Worm (Caenorhabditis elegans) whole organism, L1 larva: ENCODE measurements around the gene str-102.

Source experiments
- C16A3.4 ChIP-seq: fragments of 150-350 bp; optimal IDR thresholded peaks from 2 replicates; lab custom pipeline; 2014; ENCODE audit warnings: missing biosample characterization, missing genetic modification characterization
- C34B4.2 ChIP-seq: sonication (generic microtip); optimal IDR thresholded peaks from 2 replicates; lab custom pipeline; 2017; ENCODE audit warnings: mild to moderate bottlenecking, missing genetic modification characterization, missing compliant biosample characterization
- F16B12.6 ChIP-seq: fragments of 150-350 bp; optimal IDR thresholded peaks from 2 replicates; lab custom pipeline; 2014; ENCODE audit warnings: missing biosample characterization, missing genetic modification characterization
- Y116A8C.19 ChIP-seq: sonication (generic microtip); optimal IDR thresholded peaks from 2 replicates; lab custom pipeline; 2016; ENCODE audit warnings: missing compliant biosample characterization, missing genetic modification characterization, borderline replicate concordance
- blmp-1 ChIP-seq: fragments of 150-350 bp; optimal IDR thresholded peaks from 2 replicates; lab custom pipeline; 2014; ENCODE audit warnings: missing biosample characterization, missing genetic modification characterization
- ceh-82 ChIP-seq, 3 experiments: fragments of 150-350 bp in 1 of 3; sonication (generic microtip) in 2 of 3; optimal IDR thresholded peaks; 2 replicates each; lab custom pipeline; 2014 to 2017; ENCODE audit warnings: missing biosample characterization in 3 of 3, missing genetic modification characterization in 3 of 3
- ceh-90 ChIP-seq: sonication (generic microtip); optimal IDR thresholded peaks from 2 replicates; lab custom pipeline; 2016; ENCODE audit warnings: missing genetic modification characterization, missing compliant biosample characterization
- ces-1 ChIP-seq: fragments of 150-350 bp; optimal IDR thresholded peaks from 2 replicates; lab custom pipeline; 2014; ENCODE audit warnings: missing biosample characterization, missing genetic modification reagents, missing genetic modification characterization
- efl-1 ChIP-seq, 4 experiments: fragments of 150-350 bp; optimal IDR thresholded peaks in 3 of 4; peaks in 1 of 4; 1 replicate in 1 of 4; 2 replicates in 3 of 4; lab custom pipeline; 2014; ENCODE audit warnings: missing biosample characterization in 2 of 4, missing genetic modification characterization in 2 of 4, missing genetic modification reagents in 2 of 4
- efl-3 ChIP-seq: fragments of 200-800 bp; sonication (Bioruptor generic); optimal IDR thresholded peaks from 2 replicates; lab custom pipeline; 2018; ENCODE audit warnings: mild to moderate bottlenecking, missing genetic modification characterization, missing compliant biosample characterization
- egl-13 ChIP-seq: sonication (generic microtip); optimal IDR thresholded peaks from 2 replicates; lab custom pipeline; 2016; ENCODE audit warnings: missing genotype, missing genetic modification reagents, missing genetic modification characterization, missing compliant biosample characterization
- egl-27 ChIP-seq, 2 experiments: fragments of 150-350 bp in 1 of 2; sonication (generic microtip); optimal IDR thresholded peaks; 3 replicates each; lab custom pipeline; 2017 to 2018; ENCODE audit warnings: missing biosample characterization in 2 of 2, missing genetic modification characterization in 2 of 2, missing genetic modification reagents in 2 of 2
- elt-2 ChIP-seq: sonication (generic microtip); optimal IDR thresholded peaks from 2 replicates; lab custom pipeline; 2016; ENCODE audit warnings: missing genetic modification characterization, mild to moderate bottlenecking, inconsistent platforms, missing compliant biosample characterization, missing genetic modification reagents
- fkh-4 ChIP-seq: sonication (generic microtip); optimal IDR thresholded peaks from 2 replicates; lab custom pipeline; 2016; ENCODE audit warnings: missing compliant biosample characterization, missing genetic modification characterization, borderline replicate concordance
- hlh-4 ChIP-seq: sonication (generic microtip); optimal IDR thresholded peaks from 2 replicates; lab custom pipeline; 2016; ENCODE audit warnings: mild to moderate bottlenecking, missing genetic modification characterization, missing compliant biosample characterization
- hpl-2 ChIP-seq: fragments of 150-350 bp; optimal IDR thresholded peaks from 2 replicates; lab custom pipeline; 2014; ENCODE audit warnings: missing biosample characterization, missing genetic modification reagents, missing genetic modification characterization
- irx-1 ChIP-seq: sonication (generic microtip); optimal IDR thresholded peaks from 2 replicates; lab custom pipeline; 2016; ENCODE audit warnings: missing genetic modification characterization, missing compliant biosample characterization
- jun-1 ChIP-seq: fragments of 150-350 bp; optimal IDR thresholded peaks from 2 replicates; lab custom pipeline; 2014; ENCODE audit warnings: missing biosample characterization, missing genetic modification reagents, missing genetic modification characterization
- lin-15B ChIP-seq: fragments of 150-350 bp; sonication (generic microtip); optimal IDR thresholded peaks from 3 replicates; lab custom pipeline; 2014; ENCODE audit warnings: missing biosample characterization, missing genetic modification characterization
- lin-35 ChIP-seq, 2 experiments: fragments of 150-350 bp; optimal IDR thresholded peaks; 2 replicates each; lab custom pipeline; 2014; ENCODE audit warnings: missing biosample characterization in 2 of 2, missing genetic modification characterization in 2 of 2, missing genetic modification reagents in 2 of 2
- lir-3 ChIP-seq: sonication (generic microtip); optimal IDR thresholded peaks from 2 replicates; lab custom pipeline; 2016; ENCODE audit warnings: mild to moderate bottlenecking, missing genetic modification characterization, moderate library complexity, missing compliant biosample characterization; ENCODE audit not compliant: poor library complexity
- mef-2 ChIP-seq: fragments of 150-350 bp; optimal IDR thresholded peaks from 2 replicates; lab custom pipeline; 2014; ENCODE audit warnings: missing biosample characterization, missing genetic modification characterization
- nhr-237 ChIP-seq: fragments of 150-350 bp; optimal IDR thresholded peaks from 2 replicates; lab custom pipeline; 2014; ENCODE audit warnings: missing biosample characterization, missing genetic modification characterization
- nhr-71 ChIP-seq: sonication (generic microtip); optimal IDR thresholded peaks from 2 replicates; lab custom pipeline; 2016; ENCODE audit warnings: mild to moderate bottlenecking, missing genetic modification characterization, moderate library complexity, missing compliant biosample characterization
- nhr-85 ChIP-seq: sonication (generic microtip); peaks from one replicate; lab custom pipeline; 2016; ENCODE audit warnings: missing genetic modification characterization, inconsistent platforms, missing compliant biosample characterization
- nhr-90 ChIP-seq: sonication (generic microtip); optimal IDR thresholded peaks from 2 replicates; lab custom pipeline; 2016; ENCODE audit warnings: mild to moderate bottlenecking, missing genetic modification characterization, missing compliant biosample characterization; ENCODE audit not compliant: poor library complexity
- pqm-1 ChIP-seq: sonication (generic microtip); optimal IDR thresholded peaks from 3 replicates; lab custom pipeline; 2017; ENCODE audit warnings: missing biosample characterization, missing genetic modification characterization
- sptf-1 ChIP-seq: fragments of 150-350 bp; optimal IDR thresholded peaks from 2 replicates; lab custom pipeline; 2014; ENCODE audit warnings: missing biosample characterization, missing genetic modification characterization
- sup-37 ChIP-seq: fragments of 200-800 bp; sonication (Bioruptor generic); optimal IDR thresholded peaks from 2 replicates; lab custom pipeline; 2018; ENCODE audit warnings: mild to moderate bottlenecking, missing genetic modification characterization, missing compliant biosample characterization
- unc-130 ChIP-seq: fragments of 150-350 bp; optimal IDR thresholded peaks from 2 replicates; lab custom pipeline; 2017; ENCODE audit warnings: missing biosample characterization, missing genetic modification characterization, inconsistent platforms
- unc-86 ChIP-seq: sonication (generic microtip); optimal IDR thresholded peaks from 2 replicates; lab custom pipeline; 2016; ENCODE audit warnings: missing genetic modification characterization, missing compliant biosample characterization
- unc-98 ChIP-seq: fragments of 200-800 bp; sonication (Bioruptor generic); IDR thresholded peaks from 2 replicates; pipeline ENCODE4 v1.3.6; 2022; ENCODE audit warnings: missing genetic modification characterization, missing compliant biosample characterization
- zag-1 ChIP-seq: fragments of 150-350 bp; optimal IDR thresholded peaks from 2 replicates; lab custom pipeline; 2014; ENCODE audit warnings: missing biosample characterization, missing genetic modification characterization
- zip-4 ChIP-seq: fragments of 200-800 bp; sonication (Bioruptor generic); optimal IDR thresholded peaks from 2 replicates; lab custom pipeline; 2018; ENCODE audit warnings: mild to moderate bottlenecking, missing genetic modification characterization, moderate library complexity, missing compliant biosample characterization
- ztf-4 ChIP-seq: fragments of 150-350 bp; optimal IDR thresholded peaks from 2 replicates; lab custom pipeline; 2014; ENCODE audit warnings: missing biosample characterization, missing genetic modification characterization

Gene str-102

DNA sequence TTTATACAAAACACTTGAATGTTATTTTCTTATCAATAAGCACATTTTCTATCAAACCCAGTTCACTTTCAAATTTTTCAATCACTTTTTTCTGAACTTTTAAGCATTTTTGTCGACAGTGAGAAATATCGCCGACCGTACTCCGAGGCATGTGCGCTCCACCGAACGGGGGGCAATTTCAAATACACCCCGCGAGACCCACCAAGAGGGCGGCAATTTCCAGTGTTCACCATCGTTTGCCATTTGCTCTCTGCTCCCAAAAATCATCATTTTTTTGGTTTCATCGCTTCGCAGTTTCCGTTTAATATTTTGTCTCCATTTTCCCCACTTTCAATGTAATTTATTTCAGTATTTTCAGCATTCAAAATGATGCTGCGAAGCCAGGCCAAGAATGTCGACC lies 10.5 kb downstream of the str-102 start, which contains the start of gene cyb-3:
Gene cyb-3, plus strand, starts transcription at position 350 of the 400 bp plus-strand sequence.
- TF ChIP-seq ceh-82 (tag; optimal IDR thresholded peaks at IDR 0.05; lab: Kevin White, UChicago) = no peak
- TF ChIP-seq lin-35 (GFP tag; optimal IDR thresholded peaks at IDR 0.05; lab: Kevin White, UChicago) = peak in 1 of 2 experiments; percentile 7
- no peak for TF ChIP-seq lir-3
- TF ChIP-seq efl-1 (optimal IDR thresholded peaks at IDR 0.05; lab: Kevin White, UChicago) = no peak
- peak in 1 of 2 experiments; percentile 95 for TF ChIP-seq efl-1 (GFP tag; optimal IDR thresholded peaks at IDR 0.05 in 1 of 2; lab: Kevin White, UChicago)
- no peak for TF ChIP-seq blmp-1 (tag; lab: Kevin White, UChicago)

DNA sequence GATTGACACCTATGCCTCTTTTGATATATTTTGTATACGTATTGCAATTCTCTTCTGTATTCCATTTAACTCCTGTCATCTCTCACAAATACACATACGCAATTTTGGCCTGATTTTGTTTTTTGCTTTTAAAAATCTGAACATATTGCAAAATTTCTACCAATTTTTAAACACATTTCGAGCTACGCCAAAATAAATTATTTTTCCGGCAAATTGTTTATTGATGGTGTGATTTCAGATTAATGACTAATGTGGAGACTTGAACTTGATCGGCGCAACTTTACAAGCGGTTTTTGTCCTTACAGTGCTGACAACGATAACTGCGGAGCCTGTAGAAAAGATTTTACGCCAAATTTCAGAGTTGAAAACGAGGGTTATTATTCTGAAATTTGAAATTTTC lies 12.3 kb downstream of the str-102 start:
- TF ChIP-seq fkh-4 (tag; lab: Kevin White, UChicago) (no peak), elt-2 (tag; lab: Kevin White, UChicago) (no peak), hpl-2 (GFP tag; lab: Kevin White, UChicago) (no peak), jun-1 (tag; lab: Kevin White, UChicago) (no peak), zag-1 (tag; lab: Kevin White, UChicago) (no peak), ces-1 (no peak), egl-27 (tag; optimal IDR thresholded peaks at IDR 0.05; lab: Kevin White, UChicago) (no peak), C34B4.2 (tag; lab: Kevin White, UChicago) (no peak), C16A3.4 (tag; lab: Kevin White, UChicago) (no peak), unc-86 (tag; lab: Kevin White, UChicago) (no peak), Y116A8C.19 (tag; lab: Kevin White, UChicago) (no peak), nhr-85 (tag; lab: Kevin White, UChicago) (no peak)

DNA sequence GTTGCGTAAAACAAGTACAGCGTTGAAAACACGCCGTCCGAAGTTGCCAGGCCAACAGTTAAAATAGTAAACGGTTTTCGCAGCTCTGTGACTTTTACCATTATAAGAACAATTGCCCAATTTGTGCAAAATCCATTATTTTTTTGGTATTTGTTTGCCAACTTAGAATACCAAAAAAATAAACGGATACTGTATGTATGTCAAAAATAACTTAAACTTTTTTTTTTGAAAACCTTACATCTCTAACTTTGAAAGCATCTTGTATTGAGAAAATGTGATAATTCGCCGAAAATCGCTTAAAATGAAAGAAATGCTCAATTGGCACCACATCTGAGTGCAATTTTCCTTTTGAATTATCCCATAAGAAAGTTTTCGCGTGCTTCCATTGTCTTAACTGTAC lies 13.9 kb downstream of the str-102 start, which contains the start of gene fbxa-199:
Gene fbxa-199, minus strand, starts transcription at position 101 of the 400 bp plus-strand sequence.
- no peak for TF ChIP-seq lir-3
- no peak for TF ChIP-seq nhr-71 (tag; lab: Kevin White, UChicago)
- TF ChIP-seq F16B12.6 (tag; lab: Kevin White, UChicago) = no peak
- TF ChIP-seq mef-2 (tag; lab: Kevin White, UChicago) = no peak
- TF ChIP-seq ceh-90 = no peak
- TF ChIP-seq unc-130 (tag; lab: Kevin White, UChicago) = no peak
- TF ChIP-seq, all 84 proteins: peak for 0

- TF ChIP-seq irx-1 (tag; lab: Kevin White, UChicago) (no peak), ztf-4 (no peak), zip-4 (GFP tag; lab: Kevin White, UChicago) (no peak), efl-1 (optimal IDR thresholded peaks at IDR 0.05; lab: Kevin White, UChicago) (no peak), efl-1 (GFP tag; optimal IDR thresholded peaks at IDR 0.05 in 1 of 2; lab: Kevin White, UChicago) (peak in 1 of 2 experiments; percentile 40), blmp-1 (tag; lab: Kevin White, UChicago) (no peak), unc-98 (no peak), jun-1 (tag; lab: Kevin White, UChicago) (no peak), zag-1 (tag; lab: Kevin White, UChicago) (no peak), lin-15B (tag; lab: Kevin White, UChicago) (no peak), sptf-1 (tag; lab: Kevin White, UChicago) (no peak), nhr-71 (tag; lab: Kevin White, UChicago) (no peak), nhr-90 (tag; lab: Kevin White, UChicago) (no peak), efl-3 (GFP tag; lab: Kevin White, UChicago) (no peak), egl-13 (tag; lab: Kevin White, UChicago) (no peak), pqm-1 (tag; lab: Kevin White, UChicago) (no peak), nhr-237 (tag; lab: Kevin White, UChicago) (no peak), sup-37 (no peak), hlh-4 (peak; percentile 89)
- TF ChIP-seq, all 84 proteins: peak for 2
Measured at ce11 chrV:15399691-15400377, 15.0 kb downstream of the str-102 start, which contains the start of the genes T06E6.15 and sri-7. TSS of gene T06E6.15 (minus strand) at chrV:15399791. TSS of gene sri-7 (plus strand) at chrV:15400327.
